Worm (Caenorhabditis elegans): ENCODE measurements around the gene Y79H2A.12.
A peak's percentile ranks its signal among the peaks of the same experiment; 100 is the strongest.

Y79H2A.12 gene

ce11 chrIII:11981539-11981938 lies 47.1 kb downstream of the Y79H2A.12 start (continued):
- TF ChIP-seq mab-9 (GFP tag; IDR thresholded peaks at IDR 0.05) (no peak), nhr-12 (tag; optimal IDR thresholded peaks at IDR 0.05) (no peak), unc-130 (tag; optimal IDR thresholded peaks at IDR 0.05) (no peak), sptf-1 (tag; optimal IDR thresholded peaks at IDR 0.05) (no peak), hlh-17 (GFP tag; optimal IDR thresholded peaks at IDR 0.05; ENCODE audit: borderline replicate concordance) (no peak), nhr-84 (tag; optimal IDR thresholded peaks at IDR 0.05) (no peak), F16B12.6 (tag; optimal IDR thresholded peaks at IDR 0.05) (no peak), pag-3 (tag; optimal IDR thresholded peaks at IDR 0.05; ENCODE audit: borderline replicate concordance, insufficient read depth) (peak; percentile 67), alr-1 (tag; optimal IDR thresholded peaks at IDR 0.05; ENCODE audit: borderline replicate concordance) (no peak), ceh-88 (GFP tag; IDR thresholded peaks at IDR 0.05) (no peak), fos-1 (tag; optimal IDR thresholded peaks at IDR 0.05) (no peak), swsn-7 (tag; optimal IDR thresholded peaks at IDR 0.05) (no peak), dsc-1 (tag; optimal IDR thresholded peaks at IDR 0.05) (peak; percentile 10), fkh-10 (GFP tag; optimal IDR thresholded peaks at IDR 0.05) (no peak), lsy-2 (tag; optimal IDR thresholded peaks at IDR 0.05) (peak in 1 of 2 experiments; percentile 58), tlp-1 (tag; optimal IDR thresholded peaks at IDR 0.05) (no peak), skn-1 (tag; optimal IDR thresholded peaks at IDR 0.05) (peak; percentile 23), dpl-1 (GFP tag; optimal IDR thresholded peaks at IDR 0.05) (peak in 2 of 3 experiments; percentile 24 to 56), zip-4 (GFP tag; optimal IDR thresholded peaks at IDR 0.05) (no peak), nhr-76 (tag; optimal IDR thresholded peaks at IDR 0.05) (no peak), blmp-1 (tag; optimal IDR thresholded peaks at IDR 0.05) (no peak), lin-39 (tag; optimal IDR thresholded peaks at IDR 0.05) (no peak)

- TF ChIP-seq nhr-71 (tag; optimal IDR thresholded peaks at IDR 0.05) = no peak
- TF ChIP-seq dsc-1 (tag; optimal IDR thresholded peaks at IDR 0.05) = no peak
- no peak for TF ChIP-seq pqm-1 (tag; optimal IDR thresholded peaks at IDR 0.05)
- no peak for TF ChIP-seq ztf-11 (tag; optimal IDR thresholded peaks at IDR 0.05)
- TF ChIP-seq sptf-1 (tag; optimal IDR thresholded peaks at IDR 0.05) = no peak
- TF ChIP-seq C16A3.4 (tag; optimal IDR thresholded peaks at IDR 0.05) = no peak
- no peak for TF ChIP-seq C34B4.2 (tag; optimal IDR thresholded peaks at IDR 0.05)
- no peak for TF ChIP-seq zip-4 (GFP tag; optimal IDR thresholded peaks at IDR 0.05)
- TF ChIP-seq nhr-20 (tag; optimal IDR thresholded peaks at IDR 0.05) = no peak
- TF ChIP-seq irx-1 (tag; optimal IDR thresholded peaks at IDR 0.05) = no peak
- TF ChIP-seq nhr-77 (tag; optimal IDR thresholded peaks at IDR 0.05) = no peak
- no peak for TF ChIP-seq mep-1 (tag; optimal IDR thresholded peaks at IDR 0.05)
- TF ChIP-seq lin-13 (GFP tag; optimal IDR thresholded peaks at IDR 0.05) = no peak
- no peak for TF ChIP-seq ztf-4 (tag; optimal IDR thresholded peaks at IDR 0.05)
- no peak for TF ChIP-seq efl-3 (GFP tag; optimal IDR thresholded peaks at IDR 0.05)
- no peak for TF ChIP-seq ceh-8 (GFP tag; optimal IDR thresholded peaks at IDR 0.05)
- no peak for TF ChIP-seq sox-4 (tag; optimal IDR thresholded peaks at IDR 0.05)
- no peak for TF ChIP-seq aly-2 (tag; optimal IDR thresholded peaks at IDR 0.05)
- TF ChIP-seq sup-37 (GFP tag; optimal IDR thresholded peaks at IDR 0.05) = no peak
- TF ChIP-seq lir-3 (tag; optimal IDR thresholded peaks at IDR 0.05; ENCODE audit: poor library complexity) = no peak
Observed at ce11 chrIII:11980743-11981142, 47.9 kb downstream of the Y79H2A.12 start.

- TF ChIP-seq lin-14 (GFP tag; optimal IDR thresholded peaks at IDR 0.05) (no peak), C16A3.4 (tag; optimal IDR thresholded peaks at IDR 0.05) (no peak), egl-27 (tag; optimal IDR thresholded peaks at IDR 0.05) (no peak), hlh-4 (tag; optimal IDR thresholded peaks at IDR 0.05) (no peak), aha-1 (tag; optimal IDR thresholded peaks at IDR 0.05) (no peak), aly-2 (tag; optimal IDR thresholded peaks at IDR 0.05) (no peak), mep-1 (tag; optimal IDR thresholded peaks at IDR 0.05) (no peak), nhr-47 (tag; optimal IDR thresholded peaks at IDR 0.05) (no peak), nhr-77 (tag; optimal IDR thresholded peaks at IDR 0.05) (no peak), lsy-2 (tag; optimal IDR thresholded peaks at IDR 0.05) (no peak), ces-1 (GFP tag; optimal IDR thresholded peaks at IDR 0.05) (no peak), nhr-11 (tag; optimal IDR thresholded peaks at IDR 0.05) (no peak), rnt-1 (tag; optimal IDR thresholded peaks at IDR 0.05) (no peak), fkh-4 (tag; optimal IDR thresholded peaks at IDR 0.05; ENCODE audit: borderline replicate concordance) (no peak), elt-3 (tag; optimal IDR thresholded peaks at IDR 0.05) (no peak), sptf-1 (tag; optimal IDR thresholded peaks at IDR 0.05) (no peak), skn-1 (tag; optimal IDR thresholded peaks at IDR 0.05) (no peak)
Observed at ce11 chrIII:11978742-11979141, 49.9 kb downstream of the Y79H2A.12 start, which contains the start of gene Y56A3A.30. Gene Y56A3A.30 (minus strand): TSS chrIII:11979065.
